Fruit fly (Drosophila melanogaster): ENCODE measurements around the gene CG14860.
A peak's percentile ranks its signal among the peaks of the same experiment; 100 is the strongest.

Gene CG14860

dm6 chr3R:14886011-14886534, 8.5 kb upstream of the CG14860 start, which contains the start of the genes Rrp6, CG33331 and CG33332 (continued):
- TF ChIP-seq NK7.1 (GFP tag; optimal IDR thresholded peaks at IDR 0.05), result no peak
- peak; percentile 85 for TF ChIP-seq CoRest (tag; optimal IDR thresholded peaks at IDR 0.05)

DNA sequence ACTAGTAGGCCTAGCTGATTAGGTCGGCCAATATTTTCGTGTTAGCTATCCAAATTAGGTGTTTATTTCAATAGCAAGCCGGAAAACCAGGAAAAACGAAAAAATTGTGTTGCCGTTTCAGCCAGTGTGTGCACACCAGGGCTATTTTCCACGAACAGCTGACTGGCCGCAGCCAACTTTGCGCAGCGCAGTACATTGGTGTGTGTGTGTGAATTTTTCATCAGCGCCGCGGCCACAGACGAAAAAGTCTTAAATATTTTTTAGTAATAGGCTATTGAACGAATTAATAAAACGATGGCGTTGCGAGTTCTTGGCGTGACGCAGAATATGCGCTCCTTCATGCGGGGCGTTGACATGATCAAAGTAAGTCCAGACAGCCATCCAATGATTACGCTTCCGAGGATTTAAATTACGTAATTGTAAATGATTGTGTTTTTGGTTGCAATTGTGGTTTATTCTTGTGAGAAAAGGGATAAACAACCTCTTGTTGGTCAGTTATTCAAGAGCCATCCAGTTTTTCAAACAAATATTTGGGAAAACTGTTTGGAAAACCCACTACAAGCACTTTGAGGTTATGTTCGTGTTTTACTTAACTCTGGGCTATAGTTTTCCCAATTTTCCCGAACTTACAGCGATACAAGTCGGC, 4.4 kb upstream of the CG14860 start, which contains the start of the genes CycC and UQCR-C1:
CycC (minus strand) TSS at position 142 of the 646 bp plus-strand sequence.
UQCR-C1 (plus strand) TSS at position 168 of the 646 bp plus-strand sequence.
- TF ChIP-seq CG2116 (GFP tag; optimal IDR thresholded peaks at IDR 0.05), result peak; percentile 35
- TF ChIP-seq CG17186 (GFP tag; optimal IDR thresholded peaks at IDR 0.05), result peak; percentile 94
- TF ChIP-seq CG13775 (GFP tag; optimal IDR thresholded peaks at IDR 0.05), result no peak
- no peak for TF ChIP-seq Blimp-1 (GFP tag; optimal IDR thresholded peaks at IDR 0.05)
- no peak for TF ChIP-seq Deaf1 (tag; optimal IDR thresholded peaks at IDR 0.05)
- TF ChIP-seq CG3847 (GFP tag; IDR thresholded peaks at IDR 0.05), result peak; percentile 5; the same call in 1 of the 2 replicates
- TF ChIP-seq CG10147 (GFP tag; optimal IDR thresholded peaks at IDR 0.05), result no peak
- no peak for TF ChIP-seq CG1233 (GFP tag; optimal IDR thresholded peaks at IDR 0.05)
- no peak for TF ChIP-seq trh (GFP tag; optimal IDR thresholded peaks at IDR 0.05)
- TF ChIP-seq chinmo (GFP tag; IDR thresholded peaks at IDR 0.05; ENCODE audit: partially characterized antibody), result 0 out of 4 replicates have a peak, but pooled peaks have one; percentile 42
- peak; percentile 32; the same call in 1 of the 2 replicates for TF ChIP-seq CG13287 (GFP tag; IDR thresholded peaks at IDR 0.05; ENCODE audit: partially characterized antibody)
- no peak for TF ChIP-seq br (optimal IDR thresholded peaks at IDR 0.05)
- TF ChIP-seq Six4 (GFP tag; optimal IDR thresholded peaks at IDR 0.05), result no peak
- no peak for TF ChIP-seq fd102C (GFP tag; optimal IDR thresholded peaks at IDR 0.05)
- TF ChIP-seq HLHmδ (GFP tag; optimal IDR thresholded peaks at IDR 0.05), result peak; percentile 38
- no peak for TF ChIP-seq Hr78 (GFP tag; optimal IDR thresholded peaks at IDR 0.05)
- TF ChIP-seq Ets97D (GFP tag; optimal IDR thresholded peaks at IDR 0.05), result peak; percentile 33
- no peak for TF ChIP-seq kni (GFP tag; optimal IDR thresholded peaks at IDR 0.05)
- TF ChIP-seq disco-r (GFP tag; optimal IDR thresholded peaks at IDR 0.05), result no peak
- TF ChIP-seq Dll (GFP tag; IDR thresholded peaks at IDR 0.05; ENCODE audit: partially characterized antibody), result 0 out of 4 replicates have a peak, but pooled peaks have one; percentile 15
- TF ChIP-seq CG9437 (GFP tag; optimal IDR thresholded peaks at IDR 0.05), result peak; percentile 57
- TF ChIP-seq shn (GFP tag; optimal IDR thresholded peaks at IDR 0.05), result no peak
- peak; percentile 100 for TF ChIP-seq Opbp (GFP tag; IDR thresholded peaks at IDR 0.05; ENCODE audit: partially characterized antibody)
- no peak for TF ChIP-seq Dbx (GFP tag; IDR thresholded peaks at IDR 0.05)
- peak; percentile 31 for TF ChIP-seq CG3281 (GFP tag; optimal IDR thresholded peaks at IDR 0.05)
- no peak for TF ChIP-seq Ptx1 (GFP tag; IDR thresholded peaks at IDR 0.05)
- TF ChIP-seq chm (GFP tag; IDR thresholded peaks at IDR 0.05), result no peak
- no peak for TF ChIP-seq CG10654 (GFP tag; optimal IDR thresholded peaks at IDR 0.05)
- no peak for TF ChIP-seq hb (GFP tag; IDR thresholded peaks at IDR 0.05; ENCODE audit: partially characterized antibody)
- TF ChIP-seq ranshi (GFP tag; IDR thresholded peaks at IDR 0.05), result no peak
- TF ChIP-seq ara (GFP tag; IDR thresholded peaks at IDR 0.05), result no peak
- no peak for TF ChIP-seq crol (GFP tag; IDR thresholded peaks at IDR 0.05)
- no peak for TF ChIP-seq CG10462 (GFP tag; optimal IDR thresholded peaks at IDR 0.05)
- TF ChIP-seq Adf1 (GFP tag; IDR thresholded peaks at IDR 0.05), result peak; percentile 43
- no peak for TF ChIP-seq Hsf (GFP tag; optimal IDR thresholded peaks at IDR 0.05)
- TF ChIP-seq p53 (GFP tag; optimal IDR thresholded peaks at IDR 0.05), result no peak
- TF ChIP-seq CG17385 (GFP tag; optimal IDR thresholded peaks at IDR 0.05), result peak; percentile 50
- TF ChIP-seq tup (GFP tag; optimal IDR thresholded peaks at IDR 0.05), result no peak
- peak; percentile 32; the same call in 1 of the 2 replicates for TF ChIP-seq Scr (GFP tag; IDR thresholded peaks at IDR 0.05; ENCODE audit: partially characterized antibody)
- TF ChIP-seq pb (GFP tag; optimal IDR thresholded peaks at IDR 0.05), result no peak
- no peak for TF ChIP-seq CG42726 (GFP tag; IDR thresholded peaks at IDR 0.05; ENCODE audit: partially characterized antibody)
- TF ChIP-seq Side (GFP tag; optimal IDR thresholded peaks at IDR 0.05), result no peak
- peak; percentile 61; the same call in 2 of the 3 replicates for TF ChIP-seq CG34422 (GFP tag; IDR thresholded peaks at IDR 0.05)
- TF ChIP-seq CG10979 (tag; optimal IDR thresholded peaks at IDR 0.05), result peak; percentile 5
- TF ChIP-seq CTCF (GFP tag; optimal IDR thresholded peaks at IDR 0.05), result peak; percentile 20
- no peak for TF ChIP-seq Oaz (GFP tag; IDR thresholded peaks at IDR 0.05)

Measured in whole organism, embryonic.